Worm (Caenorhabditis elegans): ENCODE results near the gene F52C9.3.

Gene F52C9.3

DNA sequence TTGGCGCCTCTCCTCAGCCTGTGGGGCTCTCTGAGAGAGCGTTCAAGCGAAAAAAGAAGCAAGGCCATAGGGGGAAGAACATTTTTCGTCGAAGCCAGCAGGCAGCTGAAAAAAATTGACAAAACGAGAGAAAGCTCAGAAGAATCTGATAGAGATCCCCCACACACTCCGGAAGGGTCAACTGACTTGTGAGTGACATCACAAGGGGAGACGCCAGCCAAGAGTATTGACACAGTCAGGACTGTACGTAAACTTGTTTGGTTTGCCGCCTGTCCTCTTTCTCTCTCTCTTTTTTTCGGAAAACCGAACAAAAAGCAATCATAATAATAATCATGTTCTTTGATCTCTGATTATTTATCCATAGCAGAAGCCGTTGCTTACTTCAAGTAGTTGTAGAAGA lies 51.2 kb downstream of the F52C9.3 start:
- no peak for TF ChIP-seq unc-62 (GFP tag; optimal IDR thresholded peaks at IDR 0.05)

DNA sequence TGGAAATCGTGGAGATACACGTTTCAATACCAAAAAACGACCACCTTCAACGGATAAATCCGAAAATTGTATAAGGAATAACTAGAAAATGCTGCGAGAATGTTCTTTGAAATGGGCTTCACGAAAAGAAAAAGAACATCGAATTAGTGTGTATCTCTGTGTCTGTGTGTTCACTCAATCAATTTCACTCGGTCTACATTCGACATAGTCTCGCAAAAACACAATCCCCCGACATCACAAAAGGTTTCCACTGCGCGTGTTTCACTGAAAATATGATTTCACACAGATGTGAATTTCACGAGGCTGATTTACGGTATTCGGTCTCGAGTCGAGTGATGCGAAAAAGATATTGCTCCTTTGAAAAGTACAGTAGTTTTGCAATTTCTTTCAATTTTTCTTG lies 52.0 kb downstream of the F52C9.3 start:
- no peak for TF ChIP-seq unc-62 (GFP tag; optimal IDR thresholded peaks at IDR 0.05)

DNA sequence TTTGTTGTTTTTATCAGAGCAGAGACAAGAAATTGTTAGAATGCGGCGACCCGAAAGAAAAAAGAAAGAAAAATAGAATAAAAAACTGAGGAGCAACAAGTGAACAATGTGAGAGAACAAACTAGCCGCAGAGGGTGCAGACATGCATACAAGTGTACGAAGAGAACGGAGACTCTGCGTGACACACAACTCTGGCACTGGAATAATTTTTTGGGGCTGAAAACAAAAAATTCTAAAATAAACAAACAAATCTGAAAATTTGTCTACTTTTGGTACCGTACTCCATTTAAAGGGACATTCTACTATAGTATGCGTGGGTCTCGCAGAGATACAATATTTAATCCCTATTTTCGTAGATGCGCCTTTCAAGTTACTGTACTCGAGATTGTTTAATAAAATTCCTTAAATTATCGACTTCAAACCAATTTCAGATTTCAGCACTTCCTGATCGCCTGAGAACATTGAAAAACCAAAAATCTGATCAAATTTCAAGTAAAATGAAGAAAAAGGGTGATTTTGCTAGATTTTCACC lies 53.4 kb downstream of the F52C9.3 start:
- no peak for TF ChIP-seq unc-62 (GFP tag; optimal IDR thresholded peaks at IDR 0.05)

All from whole organism, dauer.